Worm (Caenorhabditis elegans) whole organism, L2 larva: ENCODE data around the gene ZK593.3.

Experiments
- F13H6.1 ChIP-seq: sonication (generic microtip); optimal IDR thresholded peaks from 2 replicates; lab custom pipeline; 2016; ENCODE audit warnings: missing genetic modification characterization, missing compliant biosample characterization
- ama-1 ChIP-seq: fragments of 150-350 bp; optimal IDR thresholded peaks from 2 replicates; lab custom pipeline; 2018; ENCODE audit warnings: inconsistent platforms
- mab-5 ChIP-seq: fragments of 150-350 bp; optimal IDR thresholded peaks from 2 replicates; lab custom pipeline; 2014; ENCODE audit warnings: missing biosample characterization, missing genetic modification characterization
- nhr-12 ChIP-seq: fragments of 150-350 bp; optimal IDR thresholded peaks from 2 replicates; lab custom pipeline; 2014; ENCODE audit warnings: missing biosample characterization, missing genetic modification characterization
- nhr-6 ChIP-seq: fragments of 150-350 bp; optimal IDR thresholded peaks from 2 replicates; lab custom pipeline; 2014; ENCODE audit warnings: missing biosample characterization, missing genetic modification characterization
- unc-39 ChIP-seq: fragments of 150-350 bp; optimal IDR thresholded peaks from 2 replicates; lab custom pipeline; 2014; ENCODE audit warnings: missing biosample characterization, missing genetic modification characterization
- ztf-1 ChIP-seq: fragments of 200-800 bp; sonication (Bioruptor generic); conservative IDR thresholded peaks from 2 replicates; pipeline ENCODE4 v1.3.6; 2022; ENCODE audit warnings: missing genetic modification characterization, missing compliant biosample characterization
- ztf-4 ChIP-seq: fragments of 150-350 bp; optimal IDR thresholded peaks from 2 replicates; lab custom pipeline; 2014; ENCODE audit warnings: missing biosample characterization, missing genetic modification characterization

- TF ChIP-seq unc-39 (tag; lab: Kevin White, UChicago) (no peak), F13H6.1 (tag; lab: Kevin White, UChicago) (no peak), nhr-12 (no peak), ztf-4 (tag; lab: Kevin White, UChicago) (no peak), mab-5 (tag; lab: Kevin White, UChicago) (no peak), ama-1 (lab: Kevin White, UChicago) (no peak), ztf-1 (GFP tag; lab: Robert Waterston, UW) (no peak), nhr-6 (tag; lab: Kevin White, UChicago) (no peak)
These were observed 5.8 kb upstream of the ZK593.3 start, which contains the start of gene pyk-2 for ce11 chrIV:10909708-10910107.
